Worm (Caenorhabditis elegans) whole organism, mixed stage, embryonic: Measurements from ENCODE around the gene ZK616.3.

ENCODE experiments used
- M03D4.4 ChIP-seq: sonication (generic microtip); optimal IDR thresholded peaks from 2 replicates; lab custom pipeline; 2017; ENCODE audit warnings: mild to moderate bottlenecking, missing genetic modification characterization, missing compliant biosample characterization
- bed-3 ChIP-seq: fragments of 200-800 bp; sonication (Bioruptor generic); optimal IDR thresholded peaks from 3 replicates; lab custom pipeline; 2018; ENCODE audit warnings: mild to moderate bottlenecking, missing genetic modification characterization, moderate library complexity, missing compliant biosample characterization
- blmp-1 ChIP-seq: fragments of 150-350 bp; optimal IDR thresholded peaks from 2 replicates; lab custom pipeline; 2014; ENCODE audit warnings: missing biosample characterization, missing genetic modification characterization
- ceh-39 ChIP-seq: fragments of 150-350 bp; optimal IDR thresholded peaks from 2 replicates; lab custom pipeline; 2014; ENCODE audit warnings: missing biosample characterization, missing genetic modification characterization
- ceh-43 ChIP-seq: fragments of 200-800 bp; sonication (Bioruptor generic); optimal IDR thresholded peaks from 2 replicates; lab custom pipeline; 2018; ENCODE audit warnings: mild to moderate bottlenecking, missing genetic modification characterization, moderate library complexity, missing compliant biosample characterization
- ceh-83 ChIP-seq: fragments of 200-800 bp; sonication (Bioruptor generic); optimal IDR thresholded peaks from 2 replicates; lab custom pipeline; 2018; ENCODE audit warnings: mild to moderate bottlenecking, missing genetic modification characterization, missing compliant biosample characterization
- ces-1 ChIP-seq: fragments of 150-350 bp; optimal IDR thresholded peaks from 2 replicates; lab custom pipeline; 2014; ENCODE audit warnings: missing biosample characterization, missing genetic modification reagents, missing genetic modification characterization
- cnd-1 ChIP-seq: fragments of 200-800 bp; sonication (Bioruptor generic); optimal IDR thresholded peaks from 2 replicates; lab custom pipeline; 2018; ENCODE audit warnings: mild to moderate bottlenecking, missing genetic modification characterization, missing compliant biosample characterization
- drap-1 ChIP-seq: fragments of 200-800 bp; sonication (Bioruptor generic); optimal IDR thresholded peaks from 3 replicates; lab custom pipeline; 2018; ENCODE audit warnings: mild to moderate bottlenecking, missing genetic modification characterization, missing compliant biosample characterization
- elt-1 ChIP-seq: sonication (generic microtip); optimal IDR thresholded peaks from 2 replicates; lab custom pipeline; 2017; ENCODE audit warnings: missing genetic modification characterization, mild to moderate bottlenecking, missing compliant biosample characterization, antibody characterized with exemption, moderate library complexity, borderline replicate concordance; ENCODE audit not compliant: insufficient read depth
- elt-3 ChIP-seq: fragments of 150-350 bp; optimal IDR thresholded peaks from 2 replicates; lab custom pipeline; 2014; ENCODE audit warnings: missing biosample characterization, missing genetic modification characterization
- flh-1 ChIP-seq: fragments of 200-800 bp; sonication (Bioruptor generic); optimal IDR thresholded peaks from 2 replicates; lab custom pipeline; 2018; ENCODE audit warnings: mild to moderate bottlenecking, missing genetic modification characterization, moderate library complexity, missing compliant biosample characterization
- ham-2 ChIP-seq: fragments of 200-800 bp; sonication (Bioruptor generic); optimal IDR thresholded peaks from 2 replicates; lab custom pipeline; 2018; ENCODE audit warnings: mild to moderate bottlenecking, missing genetic modification characterization, missing compliant biosample characterization
- hlh-1 ChIP-seq: fragments of 150-350 bp; optimal IDR thresholded peaks from 2 replicates; lab custom pipeline; 2014; ENCODE audit warnings: missing biosample characterization, missing genetic modification reagents, missing genetic modification characterization
- lin-13 ChIP-seq: fragments of 150-350 bp; optimal IDR thresholded peaks from 2 replicates; lab custom pipeline; 2014; ENCODE audit warnings: missing biosample characterization, missing genetic modification characterization
- lin-32 ChIP-seq: fragments of 200-800 bp; sonication (Bioruptor generic); optimal IDR thresholded peaks from 2 replicates; lab custom pipeline; 2018; ENCODE audit warnings: mild to moderate bottlenecking, missing genetic modification characterization, missing compliant biosample characterization
- lsy-2 ChIP-seq: fragments of 150-350 bp; optimal IDR thresholded peaks from 2 replicates; lab custom pipeline; 2014; ENCODE audit warnings: missing biosample characterization, missing genetic modification characterization
- mab-5 ChIP-seq: fragments of 150-350 bp; optimal IDR thresholded peaks from 2 replicates; lab custom pipeline; 2014; ENCODE audit warnings: missing biosample characterization, missing genetic modification characterization
- mep-1 ChIP-seq: fragments of 150-350 bp; optimal IDR thresholded peaks from 2 replicates; lab custom pipeline; 2017; ENCODE audit warnings: missing biosample characterization, missing genetic modification reagents, missing genetic modification characterization, inconsistent platforms
- mls-2 ChIP-seq: sonication (generic microtip); optimal IDR thresholded peaks from 2 replicates; lab custom pipeline; 2016; ENCODE audit warnings: mild to moderate bottlenecking, missing genetic modification characterization, moderate library complexity, missing compliant biosample characterization
- nhr-12 ChIP-seq: fragments of 150-350 bp; optimal IDR thresholded peaks from 2 replicates; lab custom pipeline; 2014; ENCODE audit warnings: missing biosample characterization, missing genetic modification characterization
- nhr-2 ChIP-seq: fragments of 150-350 bp; optimal IDR thresholded peaks from 2 replicates; lab custom pipeline; 2014; ENCODE audit warnings: missing biosample characterization, missing genetic modification characterization
- nhr-237 ChIP-seq: fragments of 150-350 bp; optimal IDR thresholded peaks from 2 replicates; lab custom pipeline; 2014; ENCODE audit warnings: missing biosample characterization, missing genetic modification characterization
- nhr-28 ChIP-seq: fragments of 150-350 bp; optimal IDR thresholded peaks from 2 replicates; lab custom pipeline; 2014; ENCODE audit warnings: missing biosample characterization, missing genetic modification characterization
- nhr-76 ChIP-seq: sonication (generic microtip); optimal IDR thresholded peaks from 2 replicates; lab custom pipeline; 2017; ENCODE audit warnings: missing biosample characterization, missing genetic modification characterization
- pha-4 ChIP-seq: fragments of 150-350 bp; optimal IDR thresholded peaks from 2 replicates; lab custom pipeline; 2018; ENCODE audit warnings: missing biosample characterization, missing genetic modification reagents, missing genetic modification characterization
- sem-2 ChIP-seq: fragments of 200-800 bp; sonication (Bioruptor generic); optimal IDR thresholded peaks from 2 replicates; lab custom pipeline; 2018; ENCODE audit warnings: mild to moderate bottlenecking, missing genetic modification characterization, missing compliant biosample characterization
- snpc-4 ChIP-seq: fragments of 150-350 bp; optimal IDR thresholded peaks from 2 replicates; lab custom pipeline; 2014; ENCODE audit warnings: missing biosample characterization, missing genetic modification characterization
- sptf-1 ChIP-seq: sonication (generic microtip); optimal IDR thresholded peaks from 2 replicates; lab custom pipeline; 2017; ENCODE audit warnings: mild to moderate bottlenecking, missing genetic modification characterization, moderate library complexity, missing compliant biosample characterization
- tbx-8 ChIP-seq: fragments of 200-800 bp; sonication (Bioruptor generic); optimal IDR thresholded peaks from 2 replicates; lab custom pipeline; 2018; ENCODE audit warnings: mild to moderate bottlenecking, missing genetic modification characterization, moderate library complexity, missing compliant biosample characterization
- unc-120 ChIP-seq: sonication (generic microtip); optimal IDR thresholded peaks from 2 replicates; lab custom pipeline; 2017; ENCODE audit warnings: missing genetic modification characterization, missing compliant biosample characterization; ENCODE audit not compliant: poor library complexity, severe bottlenecking
- unc-39 ChIP-seq: fragments of 150-350 bp; optimal IDR thresholded peaks from 2 replicates; lab custom pipeline; 2014; ENCODE audit warnings: missing biosample characterization, missing genetic modification characterization
- unc-62 ChIP-seq: fragments of 150-350 bp; optimal IDR thresholded peaks from 2 replicates; lab custom pipeline; 2014; ENCODE audit warnings: missing biosample characterization, missing genetic modification reagents, missing genetic modification characterization
- zip-8 ChIP-seq: fragments of 150-350 bp; optimal IDR thresholded peaks from 2 replicates; lab custom pipeline; 2014; ENCODE audit warnings: missing biosample characterization, missing genetic modification characterization
- ztf-11 ChIP-seq: fragments of 150-350 bp; optimal IDR thresholded peaks from 2 replicates; lab custom pipeline; 2014; ENCODE audit warnings: missing biosample characterization, missing genetic modification characterization

The ZK616.3 gene

ce11 chrIV:5364135-5364609, 32.7 kb upstream of the ZK616.3 start, which contains the start of the genes hda-6 and F41H10.4:
Gene hda-6 (minus strand): TSS chrIV:5364306.
Gene F41H10.4 (plus strand): TSS chrIV:5364559.
- TF ChIP-seq lin-13 (tag; lab: Kevin White, UChicago) = peak; percentile 70
- TF ChIP-seq elt-3 = no peak
- peak; percentile 29 for TF ChIP-seq mep-1
- TF ChIP-seq lsy-2 (tag; lab: Kevin White, UChicago) = peak; percentile 61
- peak; percentile 4 for TF ChIP-seq nhr-237
- TF ChIP-seq, all 35 proteins: peak for 4

DNA sequence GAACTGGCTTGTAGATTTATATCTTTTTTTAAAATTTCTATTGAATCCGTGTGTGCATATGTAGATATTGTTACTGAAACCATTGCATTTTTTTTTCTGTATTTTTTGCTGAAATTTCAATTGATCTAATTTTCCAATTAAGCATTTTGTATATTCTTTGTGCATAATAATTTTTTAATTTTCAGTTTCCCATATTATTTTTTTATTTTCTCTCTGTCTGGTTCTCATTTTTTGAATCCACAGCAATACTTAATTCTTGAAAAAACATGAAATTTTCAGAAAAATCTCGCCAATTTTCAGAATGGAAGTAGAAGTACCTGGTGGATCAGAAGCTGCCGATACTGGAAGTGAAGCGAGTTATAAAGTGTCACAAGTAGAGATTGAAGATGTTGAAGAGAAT, 30.3 kb upstream of the ZK616.3 start, which contains the start of gene sand-1:
Gene sand-1 (plus strand): TSS at position 301 of the 400 bp plus-strand sequence.
- TF ChIP-seq ces-1 (GFP tag; lab: Kevin White, UChicago) (no peak), ztf-11 (tag; lab: Kevin White, UChicago) (no peak), mab-5 (no peak), ceh-43 (no peak), zip-8 (tag; lab: Kevin White, UChicago) (no peak), blmp-1 (tag; lab: Kevin White, UChicago) (no peak), sptf-1 (tag; lab: Kevin White, UChicago) (no peak), hlh-1 (tag; lab: Kevin White, UChicago) (no peak)
- TF ChIP-seq, all 35 proteins: peak for 0

DNA sequence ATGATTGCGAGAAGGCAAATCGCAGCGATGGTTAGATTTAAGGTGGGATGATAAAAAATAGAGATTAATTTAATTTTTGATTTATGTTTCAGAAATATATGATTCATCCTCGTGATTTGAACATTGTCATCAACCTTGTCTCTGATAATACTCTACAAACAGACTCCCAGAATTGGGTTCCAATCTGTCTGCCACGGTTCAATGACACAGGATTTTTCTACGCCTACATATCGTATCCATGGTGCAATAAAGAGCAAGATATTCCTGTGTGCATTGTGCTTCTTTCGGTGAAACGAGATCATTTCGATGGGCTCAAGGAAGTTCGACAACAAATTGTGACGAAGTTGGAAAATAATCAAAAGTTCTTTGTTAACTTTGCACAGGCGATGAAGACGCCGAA, 29.0 kb upstream of the ZK616.3 start:
- TF ChIP-seq nhr-28 (tag; lab: Kevin White, UChicago) (no peak), ceh-83 (GFP tag; lab: Kevin White, UChicago) (no peak), sem-2 (no peak), ceh-39 (no peak), hlh-1 (tag; lab: Kevin White, UChicago) (no peak), mab-5 (no peak), unc-62 (GFP tag; lab: Kevin White, UChicago) (no peak)

DNA sequence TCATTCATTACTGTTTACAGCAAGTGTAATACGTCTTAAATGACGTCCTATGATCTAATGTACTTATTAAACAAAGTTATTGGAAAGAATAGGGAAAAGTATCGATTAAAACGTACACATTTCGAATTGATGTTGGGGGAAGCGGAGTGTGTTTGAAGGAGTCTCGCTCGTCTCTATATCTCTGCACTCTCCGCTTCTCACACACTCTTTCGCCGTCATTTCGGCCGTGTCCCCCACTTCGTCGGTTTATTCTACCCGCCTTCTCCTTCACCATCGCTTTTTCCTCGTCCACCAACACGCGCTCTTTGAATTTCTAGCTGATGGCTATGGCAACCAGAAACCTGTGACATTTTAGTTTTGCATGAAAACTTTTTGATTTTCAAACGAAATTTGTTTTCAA, 28.0 kb upstream of the ZK616.3 start:
- TF ChIP-seq mep-1 (no peak), lin-13 (tag; lab: Kevin White, UChicago) (no peak), ceh-43 (no peak), nhr-2 (tag; lab: Kevin White, UChicago) (no peak), mab-5 (no peak), nhr-237 (no peak), nhr-12 (tag; lab: Kevin White, UChicago) (no peak), tbx-8 (GFP tag; lab: Kevin White, UChicago) (no peak), drap-1 (GFP tag; lab: Kevin White, UChicago) (no peak), M03D4.4 (tag; lab: Kevin White, UChicago) (no peak), unc-120 (tag; lab: Kevin White, UChicago) (no peak), ham-2 (peak; percentile 71), pha-4 (tag; lab: Kevin White, UChicago) (no peak), elt-3 (no peak), mls-2 (tag; lab: Kevin White, UChicago) (no peak), unc-39 (no peak), ces-1 (GFP tag; lab: Kevin White, UChicago) (peak; percentile 43)

ce11 chrIV:5369414-5369813, 27.5 kb upstream of the ZK616.3 start, which contains the start of gene F41H10.3:
Gene F41H10.3 (plus strand): TSS chrIV:5369801.
- TF ChIP-seq mep-1 = no peak
- TF ChIP-seq lsy-2 (tag; lab: Kevin White, UChicago) = no peak
- no peak for TF ChIP-seq unc-39
- TF ChIP-seq pha-4 (tag; lab: Kevin White, UChicago) = no peak
- no peak for TF ChIP-seq hlh-1 (tag; lab: Kevin White, UChicago)

DNA sequence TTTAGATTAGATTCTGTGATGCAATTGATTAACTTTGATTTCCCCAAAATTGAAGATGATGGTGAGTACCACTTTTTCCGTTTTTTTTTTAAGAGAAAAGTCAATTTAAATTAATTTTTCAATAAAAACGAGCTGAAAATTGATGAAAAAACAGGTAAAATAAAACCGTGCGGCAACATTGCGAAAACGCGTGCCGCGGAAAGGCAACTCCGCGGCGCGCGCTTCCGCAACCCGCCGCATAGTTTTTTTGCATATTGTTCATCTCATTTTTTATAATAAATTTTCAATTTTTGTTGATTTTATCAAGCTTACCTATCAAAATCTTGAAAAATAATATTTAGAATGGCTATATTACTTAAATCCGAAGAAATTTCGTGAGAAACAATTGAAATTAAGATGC, 26.0 kb upstream of the ZK616.3 start:
- TF ChIP-seq hlh-1 (tag; lab: Kevin White, UChicago) = no peak
- no peak for TF ChIP-seq nhr-76 (tag; lab: Kevin White, UChicago)
- no peak for TF ChIP-seq ceh-83 (GFP tag; lab: Kevin White, UChicago)
- peak; percentile 65 for TF ChIP-seq nhr-237
- TF ChIP-seq flh-1 (GFP tag; lab: Kevin White, UChicago) = no peak
- TF ChIP-seq unc-62 (GFP tag; lab: Kevin White, UChicago) = no peak
- TF ChIP-seq nhr-28 (tag; lab: Kevin White, UChicago) = no peak
- TF ChIP-seq M03D4.4 (tag; lab: Kevin White, UChicago) = peak; percentile 79
- TF ChIP-seq elt-1 (tag; lab: Kevin White, UChicago) = no peak
- no peak for TF ChIP-seq mls-2 (tag; lab: Kevin White, UChicago)
- peak; percentile 6 for TF ChIP-seq ceh-39
- no peak for TF ChIP-seq blmp-1 (tag; lab: Kevin White, UChicago)
- no peak for TF ChIP-seq bed-3 (GFP tag; lab: Kevin White, UChicago)
- no peak for TF ChIP-seq mab-5
- peak; percentile 0 for TF ChIP-seq ceh-43
- TF ChIP-seq lin-13 (tag; lab: Kevin White, UChicago) = no peak
- no peak for TF ChIP-seq zip-8 (tag; lab: Kevin White, UChicago)
- TF ChIP-seq ztf-11 (tag; lab: Kevin White, UChicago) = no peak
- peak; percentile 71 for TF ChIP-seq sptf-1 (tag; lab: Kevin White, UChicago)
- peak; percentile 68 for TF ChIP-seq mep-1
- TF ChIP-seq lin-32 (GFP tag; lab: Kevin White, UChicago) = no peak
- no peak for TF ChIP-seq nhr-12 (tag; lab: Kevin White, UChicago)
- TF ChIP-seq snpc-4 = no peak
- TF ChIP-seq elt-3 = no peak
- TF ChIP-seq ces-1 (GFP tag; lab: Kevin White, UChicago) = peak; percentile 20
- TF ChIP-seq drap-1 (GFP tag; lab: Kevin White, UChicago) = no peak
- no peak for TF ChIP-seq ham-2
- TF ChIP-seq nhr-2 (tag; lab: Kevin White, UChicago) = no peak
- no peak for TF ChIP-seq cnd-1 (tag; lab: Kevin White, UChicago)
- TF ChIP-seq tbx-8 (GFP tag; lab: Kevin White, UChicago) = no peak
- TF ChIP-seq sem-2 = no peak
- TF ChIP-seq unc-120 (tag; lab: Kevin White, UChicago) = peak; percentile 43
- TF ChIP-seq unc-39 = no peak
